Worm (Caenorhabditis elegans) whole organism, L3 larva: Measurements from ENCODE around the gene B0546.3.

Experiments used
- ama-1 ChIP-seq: fragments of 150-350 bp; optimal IDR thresholded peaks from 2 replicates; lab custom pipeline; 2018
- elt-1 ChIP-seq: fragments of 150-350 bp; optimal IDR thresholded peaks from 2 replicates; lab custom pipeline; 2014; ENCODE audit warnings: missing biosample characterization, missing genetic modification characterization
- fkh-2 ChIP-seq: fragments of 150-350 bp; optimal IDR thresholded peaks from 2 replicates; lab custom pipeline; 2014; ENCODE audit warnings: missing biosample characterization, missing genetic modification reagents, missing genetic modification characterization
- fos-1 ChIP-seq: fragments of 150-350 bp; optimal IDR thresholded peaks from 2 replicates; lab custom pipeline; 2014; ENCODE audit warnings: missing biosample characterization, missing genetic modification characterization
- lin-39 ChIP-seq: fragments of 150-350 bp; optimal IDR thresholded peaks from 2 replicates; lab custom pipeline; 2018; ENCODE audit warnings: missing biosample characterization, missing genetic modification reagents, missing genetic modification characterization
- lsy-12 ChIP-seq: sonication (generic microtip); optimal IDR thresholded peaks from 2 replicates; lab custom pipeline; 2016; ENCODE audit warnings: mild to moderate bottlenecking, missing genetic modification characterization, missing compliant biosample characterization
- nhr-11 ChIP-seq: fragments of 150-350 bp; optimal IDR thresholded peaks from 2 replicates; lab custom pipeline; 2014; ENCODE audit warnings: missing biosample characterization, missing genetic modification characterization
- nhr-77 ChIP-seq: fragments of 150-350 bp; optimal IDR thresholded peaks from 2 replicates; lab custom pipeline; 2014; ENCODE audit warnings: missing biosample characterization, missing genetic modification characterization
- sea-2 ChIP-seq: fragments of 150-350 bp; sonication (generic microtip); optimal IDR thresholded peaks from 4 replicates; lab custom pipeline; 2014; ENCODE audit warnings: missing biosample characterization, missing genetic modification reagents, missing genetic modification characterization
- unc-62 ChIP-seq: fragments of 150-350 bp; sonication (generic microtip); optimal IDR thresholded peaks from 4 replicates; lab custom pipeline; 2014; ENCODE audit warnings: missing biosample characterization, missing genetic modification reagents, missing genetic modification characterization

DNA sequence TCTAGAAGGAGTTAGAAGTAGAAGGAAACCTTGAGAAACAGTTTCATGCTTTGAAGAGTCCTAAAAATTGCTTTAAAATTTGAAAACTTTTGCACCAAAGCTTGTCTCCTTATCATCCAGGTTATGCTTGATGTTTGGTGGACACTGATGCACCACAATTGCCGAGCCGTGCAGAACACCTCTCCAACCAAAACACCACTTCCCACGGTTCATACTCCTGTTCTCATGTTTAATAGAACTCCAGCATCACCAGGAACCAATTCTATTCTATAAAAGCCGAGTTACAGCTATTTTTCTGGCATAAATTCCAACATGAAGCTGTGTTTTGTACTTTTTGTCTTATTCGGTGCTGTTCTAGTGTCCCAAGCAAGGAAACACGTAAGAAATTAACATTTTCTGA lies 41.5 kb downstream of the B0546.3 start, which contains the start of gene F42A6.2:
- TF ChIP-seq unc-62, result no peak
- no peak for TF ChIP-seq elt-1 (tag; lab: Kevin White, UChicago)
- no peak for TF ChIP-seq nhr-11
- TF ChIP-seq fkh-2 (tag; lab: Kevin White, UChicago), result no peak
- no peak for TF ChIP-seq fos-1 (tag; lab: Kevin White, UChicago)
- TF ChIP-seq sea-2, result no peak
- TF ChIP-seq ama-1 (lab: Kevin White, UChicago), result no peak
- no peak for TF ChIP-seq nhr-77 (tag; lab: Kevin White, UChicago)
- no peak for TF ChIP-seq lsy-12 (tag; lab: Kevin White, UChicago)
- TF ChIP-seq lin-39 (tag; lab: Kevin White, UChicago), result no peak
